Fruit fly (Drosophila melanogaster) whole organism, embryonic: ENCODE data around the gene CG33483.

Source experiments
- Antp ChIP-seq: fragments of 200-800 bp; sonication (Bioruptor generic); optimal IDR thresholded peaks from 3 replicates; lab custom pipeline; 2016; ENCODE audit warnings: missing biosample characterization, missing genetic modification characterization
- BtbVII ChIP-seq: fragments of 200-800 bp; sonication (Bioruptor generic); optimal IDR thresholded peaks from 3 replicates; lab custom pipeline; 2017; ENCODE audit warnings: missing biosample characterization, mild to moderate bottlenecking, missing genetic modification characterization
- CG10209 ChIP-seq: fragments of 200-800 bp; sonication (Bioruptor generic); optimal IDR thresholded peaks from 3 replicates; lab custom pipeline; 2017; ENCODE audit warnings: missing biosample characterization, mild to moderate bottlenecking, missing genetic modification characterization, missing genetic modification reagents
- CG12744 ChIP-seq: fragments of 200-800 bp; sonication (Bioruptor generic); optimal IDR thresholded peaks from 2 replicates; lab custom pipeline; 2016; ENCODE audit warnings: missing biosample characterization, missing genetic modification characterization
- CG12769 ChIP-seq: fragments of 200-800 bp; sonication (Bioruptor generic); optimal IDR thresholded peaks from 2 replicates; lab custom pipeline; 2019; ENCODE audit warnings: missing biosample characterization, mild to moderate bottlenecking, missing genetic modification characterization, moderate library complexity
- CG12942 ChIP-seq: fragments of 200-800 bp; sonication (Bioruptor generic); optimal IDR thresholded peaks from 3 replicates; lab custom pipeline; 2016; ENCODE audit warnings: missing biosample characterization, missing genetic modification characterization
- CG13894 ChIP-seq: fragments of 200-800 bp; sonication (Bioruptor generic); optimal IDR thresholded peaks from 3 replicates; lab custom pipeline; 2018; ENCODE audit warnings: missing biosample characterization, mild to moderate bottlenecking, missing genetic modification characterization, moderate library complexity
- CG14014 ChIP-seq: fragments of 200-800 bp; sonication (Bioruptor generic); IDR thresholded peaks from 2 replicates; pipeline ENCODE4 v1.3.6; 2022; ENCODE audit warnings: missing biosample characterization, missing genetic modification characterization
- CG15011 ChIP-seq: fragments of 200-800 bp; sonication (Bioruptor generic); optimal IDR thresholded peaks from 3 replicates; lab custom pipeline; 2018; ENCODE audit warnings: missing biosample characterization, mild to moderate bottlenecking, missing genetic modification characterization
- CG17186 ChIP-seq: fragments of 200-800 bp; sonication (Bioruptor generic); optimal IDR thresholded peaks from 3 replicates; lab custom pipeline; 2017; ENCODE audit warnings: missing biosample characterization, missing genetic modification reagents, missing genetic modification characterization
- CG1792 ChIP-seq: fragments of 200-800 bp; sonication (Bioruptor generic); optimal IDR thresholded peaks from 2 replicates; lab custom pipeline; 2016; ENCODE audit warnings: missing biosample characterization, missing genetic modification characterization
- CG2120 ChIP-seq: fragments of 200-800 bp; sonication (Bioruptor generic); optimal IDR thresholded peaks from 3 replicates; lab custom pipeline; 2016; ENCODE audit warnings: missing biosample characterization, missing genetic modification characterization
- CG2199 ChIP-seq: fragments of 200-800 bp; sonication (Bioruptor generic); IDR thresholded peaks from 3 replicates; pipeline ENCODE4 v1.3.6; 2022; ENCODE audit warnings: missing biosample characterization, missing genetic modification characterization
- CG4360 ChIP-seq: fragments of 200-800 bp; sonication (Bioruptor generic); IDR thresholded peaks from 2 replicates; pipeline ENCODE4 v1.3.6; 2022; ENCODE audit warnings: missing biosample characterization, missing genetic modification characterization
- CG4424 ChIP-seq: fragments of 200-800 bp; sonication (Bioruptor generic); optimal IDR thresholded peaks from 3 replicates; lab custom pipeline; 2016; ENCODE audit warnings: missing biosample characterization, missing genetic modification characterization
- CG4854 ChIP-seq: fragments of 200-800 bp; sonication (Bioruptor generic); optimal IDR thresholded peaks from 2 replicates; lab custom pipeline; 2016; ENCODE audit warnings: missing biosample characterization, missing genetic modification characterization, inconsistent platforms
- CG7839 ChIP-seq: fragments of 200-800 bp; sonication (Bioruptor generic); optimal IDR thresholded peaks from 3 replicates; lab custom pipeline; 2018; ENCODE audit warnings: missing biosample characterization, mild to moderate bottlenecking, missing genetic modification characterization, moderate library complexity
- CG8478 ChIP-seq: fragments of >200 bp; optimal IDR thresholded peaks from 2 replicates; lab custom pipeline; 2018
- Camta ChIP-seq: fragments of 200-800 bp; sonication (Bioruptor generic); optimal IDR thresholded peaks from 2 replicates; lab custom pipeline; 2016; ENCODE audit warnings: missing biosample characterization, missing genetic modification characterization
- D19A ChIP-seq: fragments of 200-800 bp; optimal IDR thresholded peaks from 3 replicates; lab custom pipeline; 2019; ENCODE audit warnings: missing biosample characterization, mild to moderate bottlenecking, missing genetic modification characterization, moderate library complexity
- Doc3 ChIP-seq: fragments of 200-800 bp; sonication (Bioruptor generic); IDR thresholded peaks from 3 replicates; pipeline ENCODE4 v1.3.6; 2022; ENCODE audit warnings: missing biosample characterization, missing genetic modification characterization; ENCODE audit not compliant: partially characterized antibody
- GATAe ChIP-seq: fragments of 200-800 bp; sonication (Bioruptor generic); conservative IDR thresholded peaks from 2 replicates; pipeline ENCODE4 v1.3.6; 2022; ENCODE audit warnings: missing biosample characterization, missing genetic modification characterization
- Lhr ChIP-seq: fragments of 200-800 bp; sonication (Bioruptor generic); optimal IDR thresholded peaks from 3 replicates; lab custom pipeline; 2017; ENCODE audit warnings: mild to moderate bottlenecking, missing biosample characterization, missing genetic modification reagents, missing genetic modification characterization
- MTF-1 ChIP-seq: fragments of 200-800 bp; sonication (Bioruptor generic); optimal IDR thresholded peaks from 2 replicates; lab custom pipeline; 2018; ENCODE audit warnings: missing biosample characterization, mild to moderate bottlenecking, missing genetic modification characterization, borderline replicate concordance
- Neu2 ChIP-seq: fragments of 200-800 bp; sonication (Bioruptor generic); optimal IDR thresholded peaks from 3 replicates; lab custom pipeline; 2016; ENCODE audit warnings: missing biosample characterization, missing genetic modification characterization, borderline replicate concordance
- Oli ChIP-seq: fragments of 200-800 bp; sonication (Bioruptor generic); optimal IDR thresholded peaks from 2 replicates; lab custom pipeline; 2018; ENCODE audit warnings: missing biosample characterization, mild to moderate bottlenecking, missing genetic modification characterization, moderate library complexity
- Sox102F ChIP-seq: fragments of 200-800 bp; sonication (Bioruptor generic); optimal IDR thresholded peaks from 2 replicates; lab custom pipeline; 2018; ENCODE audit warnings: missing biosample characterization, mild to moderate bottlenecking, missing genetic modification characterization, moderate library complexity
- Sry-β ChIP-seq: fragments of 200-800 bp; sonication (Bioruptor generic); optimal IDR thresholded peaks from 2 replicates; lab custom pipeline; 2018; ENCODE audit warnings: missing biosample characterization, mild to moderate bottlenecking, missing genetic modification characterization, moderate library complexity
- ab ChIP-seq: fragments of 200-800 bp; sonication (Bioruptor generic); optimal IDR thresholded peaks from 2 replicates; lab custom pipeline; 2016; ENCODE audit warnings: missing biosample characterization, missing genetic modification characterization
- al ChIP-seq: fragments of 200-800 bp; sonication (Bioruptor generic); IDR thresholded peaks from 2 replicates; pipeline ENCODE4 v1.3.6; 2022; ENCODE audit warnings: missing biosample characterization, missing genetic modification characterization
- aop ChIP-seq: fragments of 200-800 bp; sonication (Bioruptor generic); IDR thresholded peaks from 2 replicates; pipeline ENCODE4 v1.3.6; 2022; ENCODE audit warnings: missing biosample characterization, missing genetic modification characterization
- ash1 ChIP-seq: fragments of 200-800 bp; sonication (Bioruptor generic); optimal IDR thresholded peaks from 2 replicates; lab custom pipeline; 2018; ENCODE audit warnings: missing biosample characterization, mild to moderate bottlenecking, missing genetic modification characterization
- bsh ChIP-seq, 2 experiments: fragments of 200-800 bp; sonication (Bioruptor generic); optimal IDR thresholded peaks; 2 replicates each; lab custom pipeline; 2017 to 2018; ENCODE audit warnings: mild to moderate bottlenecking in 2 of 2, missing biosample characterization in 2 of 2, missing genetic modification characterization in 2 of 2, moderate library complexity in 1 of 2
- chinmo ChIP-seq: fragments of 200-800 bp; sonication (Bioruptor generic); IDR thresholded peaks from 4 replicates; pipeline ENCODE4 v1.3.6; 2022; ENCODE audit warnings: missing biosample characterization, missing genetic modification characterization; ENCODE audit not compliant: partially characterized antibody
- dmrt11E ChIP-seq: fragments of 200-800 bp; sonication (Bioruptor generic); optimal IDR thresholded peaks from 3 replicates; lab custom pipeline; 2018; ENCODE audit warnings: missing biosample characterization, mild to moderate bottlenecking, missing genetic modification characterization, moderate library complexity
- gsb-n ChIP-seq: fragments of 200-800 bp; sonication (Bioruptor generic); optimal IDR thresholded peaks from 3 replicates; lab custom pipeline; 2018; ENCODE audit warnings: missing biosample characterization, mild to moderate bottlenecking, missing genetic modification characterization
- her ChIP-seq: fragments of 200-800 bp; sonication (Bioruptor generic); optimal IDR thresholded peaks from 2 replicates; lab custom pipeline; 2016; ENCODE audit warnings: missing biosample characterization, missing genetic modification characterization
- hkb ChIP-seq, 2 experiments: fragments of 200-800 bp in 1 of 2; fragments of >200 bp in 1 of 2; sonication (Bioruptor generic) in 1 of 2; IDR thresholded peaks in 1 of 2; optimal IDR thresholded peaks in 1 of 2; 2 replicates each; pipeline versions ENCODE4 v1.3.6 to Lab custom; 2017 to 2022; ENCODE audit warnings: missing biosample characterization in 1 of 2, missing genetic modification characterization in 1 of 2
- lola ChIP-seq, 3 experiments: fragments of >200 bp in 2 of 3; fragments of 200-800 bp in 1 of 3; sonication (Bioruptor generic) in 1 of 3; optimal IDR thresholded peaks; 2 replicates each; lab custom pipeline; 2017 to 2019; ENCODE audit warnings: missing biosample characterization in 3 of 3, missing genetic modification characterization in 3 of 3, mild to moderate bottlenecking in 1 of 3, moderate library complexity in 1 of 3
- oc ChIP-seq: fragments of 200-800 bp; sonication (Bioruptor generic); optimal IDR thresholded peaks from 2 replicates; lab custom pipeline; 2018; ENCODE audit warnings: missing biosample characterization, mild to moderate bottlenecking, missing genetic modification characterization, moderate library complexity
- peb ChIP-seq: fragments of 200-800 bp; sonication (Bioruptor generic); IDR thresholded peaks from 2 replicates; pipeline ENCODE4 v1.3.6; 2022; ENCODE audit warnings: missing biosample characterization, missing genetic modification characterization
- row ChIP-seq: fragments of 200-800 bp; sonication (Bioruptor generic); IDR thresholded peaks from 3 replicates; pipeline ENCODE4 v1.3.6; 2022; ENCODE audit warnings: missing biosample characterization, missing genetic modification characterization
- slbo ChIP-seq: fragments of 200-800 bp; sonication (Bioruptor generic); IDR thresholded peaks from 2 replicates; pipeline ENCODE4 v1.3.6; 2022; ENCODE audit warnings: missing biosample characterization, missing genetic modification characterization
- sob ChIP-seq: fragments of 200-800 bp; sonication (Bioruptor generic); IDR thresholded peaks from 2 replicates; pipeline ENCODE4 v1.3.6; 2022; ENCODE audit warnings: missing biosample characterization, missing genetic modification characterization
- sr ChIP-seq: fragments of 200-800 bp; sonication (Bioruptor generic); IDR thresholded peaks from 3 replicates; pipeline ENCODE4 v1.3.6; 2022; ENCODE audit warnings: missing biosample characterization, missing genetic modification characterization
- tll ChIP-seq, 2 experiments: fragments of 200-800 bp in 1 of 2; fragments of >200 bp in 1 of 2; sonication (Bioruptor generic) in 1 of 2; optimal IDR thresholded peaks; 2 replicates each; lab custom pipeline; 2017 to 2019; ENCODE audit warnings: missing biosample characterization in 2 of 2, missing genetic modification characterization in 2 of 2, mild to moderate bottlenecking in 1 of 2, moderate library complexity in 1 of 2
- twi ChIP-seq: fragments of 200-800 bp; optimal IDR thresholded peaks from 2 replicates; lab custom pipeline; 2019; ENCODE audit warnings: missing biosample characterization, mild to moderate bottlenecking, missing genetic modification characterization, moderate library complexity
- unpg ChIP-seq: fragments of 200-800 bp; sonication (Bioruptor generic); optimal IDR thresholded peaks from 3 replicates; lab custom pipeline; 2018; ENCODE audit warnings: missing biosample characterization, mild to moderate bottlenecking, missing genetic modification characterization, moderate library complexity

CG33483 gene

dm6 chr3R:30864465-30864864 is 37.5 kb downstream of the CG33483 start (continued):
- TF ChIP-seq CG10209 (GFP tag; lab: Kevin White, UChicago) = no peak
- no peak for TF ChIP-seq unpg (GFP tag; lab: Kevin White, UChicago)
- no peak for TF ChIP-seq MTF-1 (GFP tag; lab: Kevin White, UChicago)
- no peak for TF ChIP-seq BtbVII (GFP tag; lab: Kevin White, UChicago)
- peak; percentile 5; the same call in 1 of the 3 replicates for TF ChIP-seq row (GFP tag; lab: Robert Waterston, UW)
- no peak for TF ChIP-seq Doc3 (GFP tag; lab: Robert Waterston, UW)
- no peak for TF ChIP-seq al (GFP tag; lab: Robert Waterston, UW)
- no peak for TF ChIP-seq CG2199
- TF ChIP-seq Oli = peak; percentile 11
- TF ChIP-seq gsb-n (tag; lab: Kevin White, UChicago) = no peak
- TF ChIP-seq tll (GFP tag; optimal IDR thresholded peaks at IDR 0.05; lab: Kevin White, UChicago) = peak in 1 of 2 experiments; percentile 35
- no peak for TF ChIP-seq CG17186 (GFP tag; lab: Kevin White, UChicago)
- TF ChIP-seq dmrt11E = peak; percentile 32
- no peak for TF ChIP-seq Neu2 (GFP tag; lab: Kevin White, UChicago)
- no peak for TF ChIP-seq sob (GFP tag; lab: Robert Waterston, UW)
- TF ChIP-seq slbo (GFP tag; lab: Robert Waterston, UW) = no peak
- TF ChIP-seq her = no peak
- TF ChIP-seq CG13894 (tag; lab: Kevin White, UChicago) = no peak
- peak in 1 of 3 experiments; percentile 26 for TF ChIP-seq lola (GFP tag; optimal IDR thresholded peaks at IDR 0.05; lab: Kevin White, UChicago)
- no peak for TF ChIP-seq CG1792 (GFP tag; lab: Kevin White, UChicago)

dm6 chr3R:30863971-30864370 is 38.0 kb downstream of the CG33483 start:
- TF ChIP-seq hkb (optimal IDR thresholded peaks at IDR 0.05; lab: Kevin White, UChicago) (no peak), hkb (GFP tag; IDR thresholded peaks at IDR 0.05; lab: Robert Waterston, UW) (no peak), Antp (GFP tag; lab: Kevin White, UChicago) (no peak), CG4424 (GFP tag; lab: Kevin White, UChicago) (no peak), peb (GFP tag; lab: Robert Waterston, UW) (no peak), sr (GFP tag; lab: Robert Waterston, UW) (no peak), chinmo (GFP tag; lab: Robert Waterston, UW) (0 out of 4 replicates have a peak, but pooled peaks have one; percentile 36)

dm6 chr3R:30862471-30862870 is 39.5 kb downstream of the CG33483 start:
- TF ChIP-seq Sox102F (GFP tag; lab: Kevin White, UChicago) (peak; percentile 24), D19A (no peak), twi (no peak), CG12744 (GFP tag; lab: Kevin White, UChicago) (no peak), CG8478 (no peak), aop (no peak), CG7839 (peak; percentile 37), lola (GFP tag; optimal IDR thresholded peaks at IDR 0.05; lab: Kevin White, UChicago) (no peak), CG12942 (GFP tag; lab: Kevin White, UChicago) (no peak), Camta (GFP tag; lab: Kevin White, UChicago) (no peak), CG15011 (no peak), CG2120 (GFP tag; lab: Kevin White, UChicago) (peak; percentile 22), GATAe (GFP tag; lab: Robert Waterston, UW) (no peak), oc (tag; lab: Kevin White, UChicago) (peak; percentile 2), bsh (GFP tag; optimal IDR thresholded peaks at IDR 0.05; lab: Kevin White, UChicago) (peak in 1 of 2 experiments; percentile 6), CG14014 (peak; percentile 30; the same call in 1 of the 2 replicates), ab (GFP tag; lab: Kevin White, UChicago) (no peak), ash1 (GFP tag; lab: Kevin White, UChicago) (no peak), CG4360 (GFP tag; lab: Robert Waterston, UW) (no peak), CG12769 (tag; lab: Kevin White, UChicago) (peak; percentile 2), CG4854 (no peak), Lhr (no peak), Sry-β (GFP tag; lab: Kevin White, UChicago) (no peak)
